Worm (Caenorhabditis elegans) whole organism, L4/young adult: ENCODE results near the gene C02E7.10.

Experiments
- W03F9.2 ChIP-seq: fragments of 150-350 bp; optimal IDR thresholded peaks from 2 replicates; lab custom pipeline; 2014; ENCODE audit warnings: missing biosample characterization, missing genetic modification characterization
- dao-5 ChIP-seq: sonication (generic microtip); optimal IDR thresholded peaks from 2 replicates; lab custom pipeline; 2016; ENCODE audit warnings: missing genotype, missing genetic modification characterization, moderate library complexity, missing compliant biosample characterization
- him-1 ChIP-seq: sonication (generic microtip); optimal IDR thresholded peaks from 2 replicates; lab custom pipeline; 2016; ENCODE audit warnings: missing genotype, missing genetic modification reagents, missing genetic modification characterization, missing compliant biosample characterization

DNA sequence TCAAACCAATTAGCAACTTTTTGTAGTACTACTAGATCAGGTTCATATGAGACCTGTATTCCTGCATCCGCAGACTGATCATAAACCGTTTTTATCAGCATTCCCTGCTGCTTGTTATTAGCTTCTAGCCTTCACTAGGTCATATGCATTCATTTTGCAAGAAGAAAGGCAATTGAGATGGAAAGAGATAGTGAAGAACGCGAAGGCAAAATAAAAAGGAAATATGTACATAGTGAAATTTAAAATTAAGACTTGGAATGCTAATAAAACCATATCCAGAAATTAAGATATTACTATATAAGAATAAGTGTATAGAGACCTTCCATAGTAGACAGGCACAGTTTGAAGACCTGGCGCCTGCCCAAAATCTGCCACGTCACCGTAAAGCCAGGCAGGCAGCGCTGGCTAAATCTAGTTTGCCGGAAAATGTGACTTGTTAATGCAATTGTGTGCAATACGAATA lies 12.1 kb downstream of the C02E7.10 start, which contains the start of the genes C02E7.8 and srh-23:
- TF ChIP-seq dao-5 (no peak), W03F9.2 (tag; lab: Kevin White, UChicago) (no peak), him-1 (tag; lab: Kevin White, UChicago) (no peak)
